Fruit fly (Drosophila melanogaster) whole organism: Measurements from ENCODE around the gene RabX6.

Experiments used
- CG8478 ChIP-seq: fragments of >200 bp; optimal IDR thresholded peaks from 2 replicates; lab custom pipeline; 2018; ENCODE audit warnings: inconsistent platforms
- Dll ChIP-seq: fragments of >200 bp; optimal IDR thresholded peaks from 2 replicates; lab custom pipeline; 2017
- EcR ChIP-seq, 2 experiments: fragments of >200 bp; optimal IDR thresholded peaks; 2 replicates each; lab custom pipeline; 2017; ENCODE audit warnings: missing biosample characterization in 2 of 2, missing genetic modification characterization in 2 of 2, missing genetic modification reagents in 2 of 2
- pan ChIP-seq: fragments of >200 bp; optimal IDR thresholded peaks from 2 replicates; lab custom pipeline; 2017
- psq ChIP-seq: fragments of >200 bp; optimal IDR thresholded peaks from 2 replicates; lab custom pipeline; 2017
- usp ChIP-seq: fragments of >200 bp; optimal IDR thresholded peaks from 2 replicates; lab custom pipeline; 2017; ENCODE audit warnings: missing biosample characterization, missing genetic modification characterization, mixed read lengths

The RabX6 gene

DNA sequence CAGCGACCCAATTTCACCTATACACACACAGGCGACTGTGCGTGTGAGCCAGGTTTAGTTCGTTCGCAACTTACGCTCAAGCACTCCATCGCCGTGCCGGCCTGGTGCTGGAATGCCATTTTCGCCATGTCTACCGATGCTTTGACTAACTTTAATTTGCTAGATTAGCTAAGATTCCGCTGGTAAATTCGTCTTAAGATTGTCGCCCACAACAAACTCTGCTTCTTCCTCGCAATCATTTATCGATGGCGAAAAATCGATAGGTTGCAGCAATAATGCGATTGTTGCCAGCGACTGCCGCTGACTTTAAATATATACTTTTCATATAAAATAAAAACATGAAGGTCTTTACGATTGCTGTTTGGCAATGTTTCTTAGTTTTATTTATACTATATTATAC, 37.7 kb upstream of the RabX6 start, which contains the start of gene CG3402:
Gene CG3402 (minus strand): TSS at position 245 of the 400 bp plus-strand sequence.
- TF ChIP-seq CG8478 (lab: Kevin White, UChicago) (no peak), pan (lab: Kevin White, UChicago) (no peak), Dll (lab: Kevin White, UChicago) (no peak), usp (no peak), psq (lab: Kevin White, UChicago) (no peak), EcR (GFP tag; optimal IDR thresholded peaks at IDR 0.05; lab: Kevin White, UChicago) (no peak)

DNA sequence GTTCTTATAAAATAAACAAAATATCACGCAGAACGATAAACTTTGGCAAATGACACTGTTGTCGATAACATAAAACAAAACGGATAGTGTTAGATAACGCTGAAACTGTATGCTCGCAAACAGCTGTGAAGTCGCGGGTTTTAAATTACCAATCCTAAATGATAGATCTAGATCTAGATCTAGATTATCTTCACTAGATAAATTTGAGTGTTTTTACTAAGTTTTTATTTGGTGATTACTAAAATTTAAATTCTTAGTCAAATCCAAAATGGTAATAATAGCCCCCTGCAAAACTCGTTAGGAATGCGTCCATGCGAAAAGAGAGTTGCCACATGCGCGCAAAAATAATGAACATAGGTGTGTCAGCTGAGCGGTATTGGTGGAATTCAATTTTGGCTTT, 36.3 kb upstream of the RabX6 start, which contains the start of the genes MED30 and Rev1:
Gene MED30 (minus strand): TSS at position 71 of the 400 bp plus-strand sequence.
Gene Rev1 (plus strand): TSS at position 345 of the 400 bp plus-strand sequence.
- TF ChIP-seq EcR (GFP tag; optimal IDR thresholded peaks at IDR 0.05; lab: Kevin White, UChicago), result no peak

DNA sequence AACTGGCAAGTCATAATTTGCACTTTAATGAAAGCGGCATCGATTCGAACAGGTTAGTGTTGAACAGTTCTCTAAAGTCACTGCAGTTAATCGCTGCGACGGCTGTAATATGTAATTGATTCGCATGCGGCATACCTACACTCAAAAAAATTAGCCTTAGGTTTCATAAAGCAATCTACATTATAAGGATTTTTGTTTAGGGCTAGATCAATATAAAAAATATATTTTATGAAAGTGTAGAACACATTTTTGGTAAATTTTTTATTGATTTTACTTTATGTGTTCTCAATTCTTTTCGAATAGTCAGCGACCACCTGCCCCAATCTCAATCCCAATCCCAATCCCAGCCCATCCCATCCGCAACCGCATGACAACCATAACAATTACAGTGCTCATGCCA, 32.0 kb upstream of the RabX6 start:
- no peak for TF ChIP-seq psq (lab: Kevin White, UChicago)
- no peak for TF ChIP-seq CG8478 (lab: Kevin White, UChicago)
- no peak for TF ChIP-seq usp
- TF ChIP-seq pan (lab: Kevin White, UChicago), result no peak
- no peak for TF ChIP-seq EcR (GFP tag; optimal IDR thresholded peaks at IDR 0.05; lab: Kevin White, UChicago)
- no peak for TF ChIP-seq Dll (lab: Kevin White, UChicago)

DNA sequence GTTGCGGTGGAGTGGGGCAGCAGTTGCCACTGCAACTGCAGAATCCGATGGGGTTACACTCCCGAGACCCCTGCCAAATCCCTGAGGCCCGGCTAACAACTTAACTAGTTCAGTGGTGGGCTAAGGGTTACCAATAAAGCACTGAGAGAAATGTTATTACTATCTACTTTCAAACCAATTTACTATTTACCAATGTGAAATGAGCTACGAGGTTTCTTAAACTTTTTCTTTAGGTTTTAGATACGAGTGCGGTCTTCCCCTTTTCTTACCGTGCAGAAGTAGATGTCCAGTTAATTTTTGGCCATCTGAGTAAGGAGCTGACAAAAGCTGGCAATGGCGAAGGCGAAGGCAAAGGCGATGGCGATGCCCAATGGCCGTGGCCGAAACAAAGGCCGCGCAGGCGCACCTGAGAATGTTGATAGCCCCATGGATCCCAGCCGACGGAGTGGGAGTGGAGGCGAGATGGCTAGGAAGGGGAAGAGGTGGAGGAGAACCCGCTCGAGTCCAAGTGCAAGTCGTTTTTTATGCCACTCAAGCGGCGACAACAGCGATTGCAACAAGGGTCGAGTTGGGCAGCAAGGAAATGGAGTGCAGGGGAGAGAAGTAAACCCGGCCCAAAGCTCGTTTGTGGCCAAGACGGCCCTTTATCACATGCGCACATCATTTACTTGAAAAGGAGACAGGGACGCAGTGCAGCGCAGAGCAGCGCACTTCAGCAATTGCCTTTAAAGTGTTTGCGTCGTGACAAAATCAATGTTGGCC, 29.8 kb upstream of the RabX6 start:
- TF ChIP-seq usp (no peak), Dll (lab: Kevin White, UChicago) (no peak), pan (lab: Kevin White, UChicago) (no peak), psq (lab: Kevin White, UChicago) (no peak), CG8478 (lab: Kevin White, UChicago) (no peak), EcR (GFP tag; optimal IDR thresholded peaks at IDR 0.05; lab: Kevin White, UChicago) (no peak)

DNA sequence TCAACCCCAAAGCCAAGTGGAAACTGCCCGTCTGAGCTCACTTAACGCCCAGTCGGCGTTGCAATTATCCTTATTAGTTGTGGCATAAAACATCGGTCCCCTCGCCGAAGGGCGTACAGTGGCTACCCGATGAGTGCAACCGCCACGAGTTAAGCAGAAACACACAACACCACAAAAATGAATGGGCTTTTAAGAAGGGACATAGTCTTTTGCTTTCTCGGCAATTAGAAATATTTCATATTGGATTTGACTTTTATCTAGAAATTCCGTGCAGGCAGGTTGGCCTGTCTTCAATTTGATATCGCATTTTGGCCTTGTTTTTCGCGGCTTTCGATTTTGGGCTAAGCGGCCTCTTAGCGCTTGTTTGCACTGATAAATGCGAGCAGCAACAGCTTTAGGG, 26.4 kb upstream of the RabX6 start:
- TF ChIP-seq psq (lab: Kevin White, UChicago), result no peak
- no peak for TF ChIP-seq EcR (GFP tag; optimal IDR thresholded peaks at IDR 0.05; lab: Kevin White, UChicago)
- TF ChIP-seq Dll (lab: Kevin White, UChicago), result no peak
- no peak for TF ChIP-seq usp
- TF ChIP-seq pan (lab: Kevin White, UChicago), result no peak
- TF ChIP-seq CG8478 (lab: Kevin White, UChicago), result no peak

DNA sequence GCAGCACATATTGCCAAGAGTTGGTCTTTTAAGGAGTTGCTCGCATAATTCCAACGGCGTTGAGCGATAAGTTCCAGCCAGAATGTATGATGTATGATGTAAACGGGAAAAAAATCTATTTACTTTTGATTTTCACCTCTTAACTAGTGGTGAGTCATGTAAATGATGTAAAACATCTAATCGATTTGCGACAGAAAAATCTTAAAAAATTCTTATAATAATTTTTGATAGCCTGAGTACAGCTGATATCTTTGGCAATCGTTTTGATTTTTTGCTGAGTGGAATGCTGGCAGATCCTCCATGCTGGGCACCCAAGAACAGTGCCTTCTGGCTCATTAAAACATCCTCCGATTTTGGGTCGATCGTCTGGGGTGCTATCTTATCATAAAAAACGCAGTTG, 23.8 kb upstream of the RabX6 start:
- TF ChIP-seq Dll (lab: Kevin White, UChicago), result no peak
- TF ChIP-seq psq (lab: Kevin White, UChicago), result no peak
- TF ChIP-seq usp, result no peak
- TF ChIP-seq pan (lab: Kevin White, UChicago), result no peak
- TF ChIP-seq CG8478 (lab: Kevin White, UChicago), result no peak
- no peak for TF ChIP-seq EcR (GFP tag; optimal IDR thresholded peaks at IDR 0.05; lab: Kevin White, UChicago)

DNA sequence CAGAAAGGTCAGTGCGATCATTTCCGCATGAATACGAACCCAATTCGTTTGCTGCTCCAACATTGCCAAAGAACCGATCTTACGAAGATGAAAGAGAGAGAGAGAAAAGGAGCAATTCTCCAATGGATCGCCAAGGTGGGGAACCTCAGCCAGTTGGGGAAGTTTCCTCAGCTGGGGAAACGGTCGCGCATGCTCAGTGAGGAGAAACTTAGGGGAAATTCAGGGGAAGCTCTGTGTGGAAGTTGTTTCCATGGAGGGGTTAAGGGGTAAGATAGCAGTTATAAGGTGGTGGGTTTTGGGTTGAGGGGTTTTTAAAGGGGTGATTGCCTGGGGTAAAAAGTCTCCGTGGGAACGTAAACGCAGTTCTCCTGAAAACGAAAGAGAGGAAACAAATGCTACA, 17.0 kb upstream of the RabX6 start:
- TF ChIP-seq CG8478 (lab: Kevin White, UChicago) (no peak), Dll (lab: Kevin White, UChicago) (no peak), EcR (GFP tag; optimal IDR thresholded peaks at IDR 0.05; lab: Kevin White, UChicago) (no peak), usp (no peak), psq (lab: Kevin White, UChicago) (no peak), pan (lab: Kevin White, UChicago) (no peak)

DNA sequence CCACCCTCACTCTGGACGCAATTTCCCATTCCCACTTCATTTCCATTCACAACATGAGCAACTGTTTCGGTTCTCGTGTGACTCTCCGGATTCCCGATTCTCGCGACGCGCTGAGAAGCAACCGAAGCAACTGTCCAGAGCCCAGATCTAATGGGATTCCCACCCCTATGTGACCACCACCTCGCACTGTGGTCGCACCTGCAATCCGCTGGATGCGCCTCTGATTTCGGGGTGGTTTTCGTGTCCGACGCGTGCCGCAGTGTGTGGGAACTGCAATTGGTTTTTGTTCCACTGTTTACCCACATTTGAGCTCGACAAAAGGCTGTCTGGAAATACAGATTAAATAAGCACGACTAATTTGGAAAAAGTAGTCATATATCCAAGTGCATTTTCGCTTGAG, 14.5 kb upstream of the RabX6 start:
- TF ChIP-seq psq (lab: Kevin White, UChicago), result no peak
- TF ChIP-seq EcR (GFP tag; optimal IDR thresholded peaks at IDR 0.05; lab: Kevin White, UChicago), result no peak
- TF ChIP-seq CG8478 (lab: Kevin White, UChicago), result no peak
- no peak for TF ChIP-seq usp
- TF ChIP-seq pan (lab: Kevin White, UChicago), result no peak
- TF ChIP-seq Dll (lab: Kevin White, UChicago), result no peak

DNA sequence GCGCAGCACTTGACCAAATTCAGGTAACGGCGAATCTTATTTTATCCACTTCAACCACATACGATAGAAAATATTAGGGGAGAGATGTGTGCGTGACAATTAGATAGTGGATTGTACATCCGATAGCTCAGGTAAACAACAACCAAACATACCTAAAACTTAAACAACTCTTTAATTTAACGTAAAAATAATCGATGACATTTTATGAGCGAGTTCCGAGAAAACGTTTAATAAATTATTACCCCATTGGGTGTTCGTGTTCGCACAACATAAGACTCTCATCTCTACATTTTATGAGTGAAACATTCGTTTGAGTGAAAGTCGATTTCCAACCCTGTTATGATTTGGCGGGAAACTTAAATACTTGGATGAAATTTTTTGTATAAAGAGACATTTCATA, 10.1 kb upstream of the RabX6 start, which contains the start of gene CG17129:
Gene CG17129 (minus strand): TSS at position 69 of the 400 bp plus-strand sequence.
- no peak for TF ChIP-seq psq (lab: Kevin White, UChicago)
- TF ChIP-seq Dll (lab: Kevin White, UChicago), result no peak
- no peak for TF ChIP-seq CG8478 (lab: Kevin White, UChicago)
- TF ChIP-seq EcR (GFP tag; optimal IDR thresholded peaks at IDR 0.05; lab: Kevin White, UChicago), result no peak
- no peak for TF ChIP-seq pan (lab: Kevin White, UChicago)
- TF ChIP-seq usp, result no peak

DNA sequence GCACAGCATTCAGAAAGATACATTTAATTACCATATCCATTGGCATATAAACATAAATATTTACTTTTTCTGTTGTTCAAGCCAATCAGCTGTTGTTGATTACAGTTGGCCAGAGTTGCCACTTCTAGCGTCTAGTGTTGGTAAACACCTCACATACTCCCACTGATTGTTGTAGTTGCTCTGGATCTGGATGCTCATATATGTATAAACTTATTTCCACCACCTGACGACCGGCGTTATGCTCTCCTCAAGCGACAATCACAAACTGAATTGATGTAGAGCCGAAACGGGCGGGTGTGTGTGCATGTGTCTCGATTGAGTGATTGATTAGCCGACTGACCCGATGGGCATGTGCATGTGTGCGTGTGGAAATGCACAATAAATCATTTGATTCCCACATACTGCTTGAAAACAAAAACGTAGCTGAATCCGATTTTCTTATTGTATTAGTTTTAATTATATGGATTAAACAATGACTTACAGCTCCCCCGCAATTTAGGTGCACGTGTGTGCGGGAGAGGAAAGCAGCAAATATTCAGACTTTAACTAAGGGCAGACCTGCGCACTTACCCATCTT, 8.4 kb upstream of the RabX6 start:
- TF ChIP-seq psq (lab: Kevin White, UChicago), result no peak
- no peak for TF ChIP-seq CG8478 (lab: Kevin White, UChicago)
- no peak for TF ChIP-seq Dll (lab: Kevin White, UChicago)

DNA sequence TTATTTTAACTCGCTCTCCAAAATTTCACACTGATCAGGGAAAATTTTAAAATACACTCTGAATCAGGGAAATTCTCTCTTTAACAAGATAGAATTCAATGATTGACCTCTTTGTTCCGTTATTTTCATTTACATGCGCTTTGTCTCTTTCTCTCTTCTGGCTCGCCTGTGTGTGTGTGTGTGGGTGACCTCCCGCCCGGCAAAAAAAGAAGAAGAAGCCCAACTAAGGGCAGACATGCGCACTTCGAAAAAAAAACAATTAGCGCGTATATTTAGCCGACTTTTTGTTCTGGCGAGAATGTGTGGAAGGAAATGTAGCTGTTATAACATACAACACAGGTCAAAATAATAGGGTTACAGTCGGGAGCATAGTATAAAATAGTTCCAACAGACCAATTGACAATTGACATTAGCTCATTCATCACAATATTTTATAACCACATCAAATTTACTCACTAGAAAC, 7.9 kb upstream of the RabX6 start, which contains the start of gene CG3386:
Gene CG3386 (minus strand): TSS at position 51 of the 463 bp plus-strand sequence.
- TF ChIP-seq psq (lab: Kevin White, UChicago) (no peak), EcR (GFP tag; optimal IDR thresholded peaks at IDR 0.05; lab: Kevin White, UChicago) (no peak), pan (lab: Kevin White, UChicago) (no peak), Dll (lab: Kevin White, UChicago) (no peak), usp (no peak), CG8478 (lab: Kevin White, UChicago) (no peak)
